Worm (Caenorhabditis elegans): Measurements from ENCODE around the gene DH11.2.

ce11 chrII:8004157-8004556, 8.5 kb upstream of the DH11.2 start, which contains the start of gene pgp-11:
- TF ChIP-seq zfp-3 (GFP tag; conservative IDR thresholded peaks at IDR 0.05) (no peak), dmd-8 (GFP tag; IDR thresholded peaks at IDR 0.05) (no peak), arid-1 (GFP tag; conservative IDR thresholded peaks at IDR 0.05) (no peak), nhr-237 (tag; optimal IDR thresholded peaks at IDR 0.05) (no peak), skn-1 (tag; optimal IDR thresholded peaks at IDR 0.05) (no peak)
